Fruit fly (Drosophila melanogaster) whole organism, embryonic: ENCODE measurements around the gene CG10063.

Source experiments
- Atf6 ChIP-seq: fragments of 200-800 bp; sonication (Bioruptor generic); IDR thresholded peaks from 2 replicates; pipeline ENCODE4 v1.3.6; 2022; ENCODE audit warnings: missing biosample characterization, missing genetic modification characterization
- Awh ChIP-seq: fragments of 200-800 bp; sonication (Bioruptor generic); IDR thresholded peaks from 2 replicates; pipeline ENCODE4, ENCODE4 v1.3.6; 2022; ENCODE audit warnings: missing biosample characterization, missing genetic modification characterization
- BEAF-32 ChIP-seq: fragments of 200-800 bp; sonication (Bioruptor generic); optimal IDR thresholded peaks from 3 replicates; lab custom pipeline; 2017; ENCODE audit warnings: missing biosample characterization, missing genetic modification characterization, mild to moderate bottlenecking, moderate library complexity, missing genetic modification reagents
- CG10565 ChIP-seq: fragments of 200-800 bp; sonication (Bioruptor generic); optimal IDR thresholded peaks from 3 replicates; lab custom pipeline; 2016; ENCODE audit warnings: missing biosample characterization, mild to moderate bottlenecking, missing genetic modification characterization
- CG12299 ChIP-seq: fragments of 200-800 bp; sonication (Bioruptor generic); optimal IDR thresholded peaks from 2 replicates; lab custom pipeline; 2018; ENCODE audit warnings: missing biosample characterization, mild to moderate bottlenecking, missing genetic modification characterization
- CG13296 ChIP-seq: fragments of 200-800 bp; sonication (Bioruptor generic); optimal IDR thresholded peaks from 3 replicates; lab custom pipeline; 2018; ENCODE audit warnings: missing biosample characterization, mild to moderate bottlenecking, missing genetic modification characterization
- CG15269 ChIP-seq: fragments of 200-800 bp; sonication (Bioruptor generic); optimal IDR thresholded peaks from 2 replicates; lab custom pipeline; 2018; ENCODE audit warnings: missing biosample characterization, mild to moderate bottlenecking, missing genetic modification characterization, moderate library complexity
- CG16863 ChIP-seq: fragments of 200-800 bp; sonication (Bioruptor generic); optimal IDR thresholded peaks from 3 replicates; lab custom pipeline; 2016; ENCODE audit warnings: missing biosample characterization, missing genetic modification characterization
- CG17186 ChIP-seq: fragments of 200-800 bp; sonication (Bioruptor generic); optimal IDR thresholded peaks from 3 replicates; lab custom pipeline; 2017; ENCODE audit warnings: missing biosample characterization, missing genetic modification reagents, missing genetic modification characterization
- CG17328 ChIP-seq: fragments of 200-800 bp; sonication (Bioruptor generic); IDR thresholded peaks from 2 replicates; pipeline ENCODE4 v1.3.6; 2022; ENCODE audit warnings: missing biosample characterization, missing genetic modification characterization
- CG17385 ChIP-seq: fragments of 200-800 bp; sonication (Bioruptor generic); optimal IDR thresholded peaks from 3 replicates; lab custom pipeline; 2018; ENCODE audit warnings: missing biosample characterization, mild to moderate bottlenecking, missing genetic modification characterization
- CG18599 ChIP-seq: fragments of 200-800 bp; sonication (Bioruptor generic); optimal IDR thresholded peaks from 3 replicates; lab custom pipeline; 2017; ENCODE audit warnings: missing biosample characterization, missing genetic modification characterization, mild to moderate bottlenecking, moderate library complexity, missing genetic modification reagents
- CG2202 ChIP-seq: fragments of 200-800 bp; sonication (Bioruptor generic); optimal IDR thresholded peaks from 2 replicates; lab custom pipeline; 2018; ENCODE audit warnings: missing biosample characterization, mild to moderate bottlenecking, missing genetic modification characterization
- CG31224 ChIP-seq: fragments of 200-800 bp; sonication (Bioruptor generic); IDR thresholded peaks from 2 replicates; pipeline ENCODE4 v1.3.6; 2022; ENCODE audit warnings: missing biosample characterization, missing genetic modification characterization
- CG4617 ChIP-seq: fragments of 200-800 bp; sonication (Bioruptor generic); optimal IDR thresholded peaks from 3 replicates; lab custom pipeline; 2016; ENCODE audit warnings: missing biosample characterization, missing genetic modification characterization, borderline replicate concordance
- CG4820 ChIP-seq: fragments of 200-800 bp; sonication (Bioruptor generic); optimal IDR thresholded peaks from 3 replicates; lab custom pipeline; 2016; ENCODE audit warnings: missing biosample characterization, missing genetic modification characterization
- CG5245 ChIP-seq: fragments of 200-800 bp; sonication (Bioruptor generic); optimal IDR thresholded peaks from 3 replicates; lab custom pipeline; 2016; ENCODE audit warnings: missing biosample characterization, missing genetic modification characterization
- CG7786 ChIP-seq: fragments of 200-800 bp; sonication (Bioruptor generic); optimal IDR thresholded peaks from 2 replicates; lab custom pipeline; 2016; ENCODE audit warnings: missing biosample characterization, missing genetic modification characterization
- CG8281 ChIP-seq: fragments of 200-800 bp; sonication (Bioruptor generic); optimal IDR thresholded peaks from 2 replicates; lab custom pipeline; 2018; ENCODE audit warnings: missing biosample characterization, mild to moderate bottlenecking, missing genetic modification characterization, moderate library complexity
- CG8765 ChIP-seq: fragments of 200-800 bp; sonication (Bioruptor generic); IDR thresholded peaks from 2 replicates; pipeline ENCODE4 v1.3.6; 2022; ENCODE audit warnings: missing biosample characterization, missing genetic modification characterization
- CG9876 ChIP-seq: fragments of 200-800 bp; sonication (Bioruptor generic); optimal IDR thresholded peaks from 2 replicates; lab custom pipeline; 2016; ENCODE audit warnings: missing biosample characterization, missing genetic modification characterization
- CkIIα-i1 ChIP-seq: fragments of 200-800 bp; sonication (Bioruptor generic); IDR thresholded peaks from 2 replicates; pipeline ENCODE4 v1.3.6; 2022; ENCODE audit warnings: missing biosample characterization, missing genetic modification characterization
- Fer1 ChIP-seq: fragments of 200-800 bp; sonication (Bioruptor generic); optimal IDR thresholded peaks from 2 replicates; lab custom pipeline; 2017; ENCODE audit warnings: missing biosample characterization, mild to moderate bottlenecking, missing genetic modification characterization
- Gsc ChIP-seq: fragments of 200-800 bp; sonication (Bioruptor generic); IDR thresholded peaks from 2 replicates; pipeline ENCODE4 v1.3.6; 2022; ENCODE audit warnings: missing biosample characterization, missing genetic modification characterization
- HLH3B ChIP-seq: fragments of 200-800 bp; sonication (Bioruptor generic); IDR thresholded peaks from 2 replicates; pipeline ENCODE4 v1.3.6; 2022; ENCODE audit warnings: missing biosample characterization, missing genetic modification characterization
- HLHmδ ChIP-seq: fragments of 200-800 bp; sonication (Bioruptor generic); optimal IDR thresholded peaks from 2 replicates; lab custom pipeline; 2018; ENCODE audit warnings: missing biosample characterization, mild to moderate bottlenecking, missing genetic modification characterization, moderate library complexity
- Hand ChIP-seq: fragments of 200-800 bp; sonication (Bioruptor generic); optimal IDR thresholded peaks from 2 replicates; lab custom pipeline; 2017; ENCODE audit warnings: mild to moderate bottlenecking, missing biosample characterization, missing genetic modification reagents, missing genetic modification characterization
- Hey ChIP-seq: fragments of 200-800 bp; sonication (Bioruptor generic); optimal IDR thresholded peaks from 3 replicates; lab custom pipeline; 2018; ENCODE audit warnings: missing biosample characterization, mild to moderate bottlenecking, missing genetic modification characterization
- Jarid2 ChIP-seq: fragments of 200-800 bp; sonication (Bioruptor generic); optimal IDR thresholded peaks from 3 replicates; lab custom pipeline; 2017; ENCODE audit warnings: mild to moderate bottlenecking, missing biosample characterization, missing genetic modification reagents, missing genetic modification characterization
- Max ChIP-seq: fragments of 200-800 bp; sonication (Bioruptor generic); optimal IDR thresholded peaks from 2 replicates; lab custom pipeline; 2016; ENCODE audit warnings: missing biosample characterization, mild to moderate bottlenecking, missing genetic modification characterization
- NC2β ChIP-seq: fragments of 200-800 bp; sonication (Bioruptor generic); optimal IDR thresholded peaks from 2 replicates; lab custom pipeline; 2016; ENCODE audit warnings: missing biosample characterization, missing genetic modification characterization
- Side ChIP-seq: fragments of 200-800 bp; sonication (Bioruptor generic); optimal IDR thresholded peaks from 2 replicates; lab custom pipeline; 2016; ENCODE audit warnings: missing biosample characterization, missing genetic modification characterization
- Taf1 ChIP-seq: fragments of 200-800 bp; sonication (Bioruptor generic); IDR thresholded peaks from 2 replicates; pipeline ENCODE4 v1.3.6; 2022; ENCODE audit warnings: missing biosample characterization, missing genetic modification characterization
- YL-1 ChIP-seq: fragments of 200-800 bp; sonication (Bioruptor generic); optimal IDR thresholded peaks from 3 replicates; lab custom pipeline; 2017; ENCODE audit warnings: missing biosample characterization, mild to moderate bottlenecking, missing genetic modification characterization
- ab ChIP-seq: fragments of 200-800 bp; sonication (Bioruptor generic); optimal IDR thresholded peaks from 2 replicates; lab custom pipeline; 2016; ENCODE audit warnings: missing biosample characterization, missing genetic modification characterization
- caup ChIP-seq: fragments of 200-800 bp; sonication (Bioruptor generic); optimal IDR thresholded peaks from 3 replicates; lab custom pipeline; 2017; ENCODE audit warnings: missing biosample characterization, mild to moderate bottlenecking, missing genetic modification characterization, moderate library complexity; ENCODE audit not compliant: severe bottlenecking
- croc ChIP-seq: fragments of 200-800 bp; sonication (Bioruptor generic); conservative IDR thresholded peaks from 3 replicates; pipeline ENCODE4 v1.3.6; 2022; ENCODE audit warnings: missing biosample characterization, missing genetic modification characterization
- crol ChIP-seq: fragments of 200-800 bp; sonication (Bioruptor generic); IDR thresholded peaks from 2 replicates; pipeline ENCODE4 v1.3.6; 2022; ENCODE audit warnings: missing biosample characterization, missing genetic modification characterization
- dan ChIP-seq: fragments of 200-800 bp; sonication (Bioruptor generic); IDR thresholded peaks from 2 replicates; pipeline ENCODE4 v1.3.6; 2022; ENCODE audit warnings: missing biosample characterization, missing genetic modification characterization
- dysf ChIP-seq: fragments of 200-800 bp; sonication (Bioruptor generic); IDR thresholded peaks from 3 replicates; pipeline ENCODE4 v1.3.6; 2022; ENCODE audit warnings: missing biosample characterization, missing genetic modification characterization
- fd3F ChIP-seq: fragments of 200-800 bp; sonication (Bioruptor generic); optimal IDR thresholded peaks from 2 replicates; lab custom pipeline; 2018; ENCODE audit warnings: missing biosample characterization, mild to moderate bottlenecking, missing genetic modification characterization, moderate library complexity
- fru ChIP-seq: fragments of >200 bp; optimal IDR thresholded peaks from 2 replicates; lab custom pipeline; 2017
- hbn ChIP-seq: fragments of 200-800 bp; sonication (Bioruptor generic); IDR thresholded peaks from 2 replicates; pipeline ENCODE4 v1.3.6; 2022; ENCODE audit warnings: missing biosample characterization, missing genetic modification characterization; ENCODE audit not compliant: partially characterized antibody
- lbe ChIP-seq: fragments of 200-800 bp; sonication (Bioruptor generic); optimal IDR thresholded peaks from 2 replicates; lab custom pipeline; 2016; ENCODE audit warnings: missing biosample characterization, mild to moderate bottlenecking, missing genetic modification characterization
- nau ChIP-seq: fragments of 200-800 bp; sonication (Bioruptor generic); optimal IDR thresholded peaks from 3 replicates; lab custom pipeline; 2017; ENCODE audit warnings: missing biosample characterization, mild to moderate bottlenecking, missing genetic modification characterization, missing genetic modification reagents
- pnt ChIP-seq: fragments of 200-800 bp; sonication (Bioruptor generic); optimal IDR thresholded peaks from 3 replicates; lab custom pipeline; 2016; ENCODE audit warnings: missing biosample characterization, missing genetic modification characterization
- pzg ChIP-seq: fragments of 200-800 bp; sonication (Bioruptor generic); optimal IDR thresholded peaks from 3 replicates; lab custom pipeline; 2018; ENCODE audit warnings: missing biosample characterization, mild to moderate bottlenecking, missing genetic modification characterization, moderate library complexity
- repo ChIP-seq: fragments of 200-800 bp; sonication (Bioruptor generic); optimal IDR thresholded peaks from 2 replicates; lab custom pipeline; 2016; ENCODE audit warnings: missing biosample characterization, missing genetic modification characterization
- sisA ChIP-seq: fragments of 200-800 bp; sonication (Bioruptor generic); IDR thresholded peaks from 2 replicates; pipeline ENCODE4 v1.3.6; 2022; ENCODE audit warnings: missing biosample characterization, missing genetic modification characterization
- slbo ChIP-seq: fragments of 200-800 bp; sonication (Bioruptor generic); IDR thresholded peaks from 2 replicates; pipeline ENCODE4 v1.3.6; 2022; ENCODE audit warnings: missing biosample characterization, missing genetic modification characterization
- ttk ChIP-seq: fragments of 200-800 bp; sonication (Bioruptor generic); IDR thresholded peaks from 2 replicates; pipeline ENCODE4 v2.1.2; 2022; ENCODE audit warnings: missing biosample characterization, missing genetic modification characterization
- tup ChIP-seq: fragments of 200-800 bp; sonication (Bioruptor generic); optimal IDR thresholded peaks from 2 replicates; lab custom pipeline; 2016; ENCODE audit warnings: missing biosample characterization, mild to moderate bottlenecking, missing genetic modification characterization, moderate library complexity

The CG10063 gene

dm6 chr3L:6981823-6982222, 9.6 kb upstream of the CG10063 start (continued):
- TF ChIP-seq fd3F (GFP tag; lab: Kevin White, UChicago) (no peak), CG18599 (GFP tag; lab: Kevin White, UChicago) (peak; percentile 16), Max (no peak), Hand (GFP tag; lab: Kevin White, UChicago) (no peak), CkIIα-i1 (GFP tag; lab: Robert Waterston, UW) (no peak), repo (no peak), dan (GFP tag; lab: Robert Waterston, UW) (peak; percentile 40), ab (no peak), CG10565 (GFP tag; lab: Kevin White, UChicago) (no peak), CG31224 (no peak), CG13296 (no peak), YL-1 (GFP tag; lab: Kevin White, UChicago) (no peak), CG17328 (GFP tag; lab: Robert Waterston, UW) (peak; percentile 34; the same call in 1 of the 2 replicates), Side (GFP tag; lab: Kevin White, UChicago) (no peak), CG8765 (GFP tag; lab: Robert Waterston, UW) (peak; percentile 62; the same call in 1 of the 2 replicates), hbn (no peak), CG9876 (GFP tag; lab: Kevin White, UChicago) (no peak), CG12299 (tag; lab: Kevin White, UChicago) (no peak), slbo (no peak), CG5245 (GFP tag; lab: Kevin White, UChicago) (no peak), nau (GFP tag; lab: Kevin White, UChicago) (no peak), caup (GFP tag; lab: Kevin White, UChicago) (no peak), CG17385 (GFP tag; lab: Kevin White, UChicago) (peak; percentile 33), pnt (peak; percentile 13), tup (GFP tag; lab: Kevin White, UChicago) (no peak), HLH3B (no peak; the same call in 1 of the 2 replicates), CG17186 (no peak), ttk (GFP tag; lab: Robert Waterston, UW) (no peak), CG8281 (tag; lab: Kevin White, UChicago) (no peak), Jarid2 (GFP tag; lab: Kevin White, UChicago) (no peak), pzg (GFP tag; lab: Kevin White, UChicago) (no peak), HLHmδ (GFP tag; lab: Kevin White, UChicago) (no peak), NC2β (GFP tag; lab: Kevin White, UChicago) (no peak), Awh (no peak), CG7786 (GFP tag; lab: Kevin White, UChicago) (no peak), CG4617 (GFP tag; lab: Kevin White, UChicago) (no peak), lbe (GFP tag; lab: Kevin White, UChicago) (no peak), CG16863 (GFP tag; lab: Kevin White, UChicago) (no peak), BEAF-32 (GFP tag; lab: Kevin White, UChicago) (no peak), CG2202 (tag; lab: Kevin White, UChicago) (peak; percentile 43), Fer1 (GFP tag; lab: Kevin White, UChicago) (no peak), fru (lab: Kevin White, UChicago) (no peak), CG15269 (tag; lab: Kevin White, UChicago) (peak; percentile 23), sisA (GFP tag; lab: Robert Waterston, UW) (peak; percentile 61), Gsc (GFP tag; lab: Robert Waterston, UW) (no peak), Hey (no peak), Taf1 (GFP tag; lab: Robert Waterston, UW) (no peak), croc (GFP tag; lab: Robert Waterston, UW) (no peak), dysf (peak; percentile 40; the same call in 1 of the 3 replicates), Atf6 (no peak), CG4820 (GFP tag; lab: Kevin White, UChicago) (peak; percentile 43), crol (GFP tag; lab: Robert Waterston, UW) (no peak)
